Fruit fly (Drosophila melanogaster): ENCODE results near the gene Fur1.
A peak's percentile ranks its signal among the peaks of the same experiment; 100 is the strongest.

Gene Fur1

dm6 chr3R:25482463-25483173 lies 9.8 kb upstream of the Fur1 start, which contains the start of the genes XNP, CG42488 and CG5116 (continued):
- TF ChIP-seq CG1647 (GFP tag; optimal IDR thresholded peaks at IDR 0.05) (no peak), Hr51 (GFP tag; optimal IDR thresholded peaks at IDR 0.05) (peak in 1 of 2 experiments; percentile 58), rib (GFP tag; IDR thresholded peaks at IDR 0.05) (peak; percentile 66; the same call in 1 of the 2 replicates), D (optimal IDR thresholded peaks at IDR 0.05) (no peak), D (GFP tag; optimal IDR thresholded peaks at IDR 0.05) (no peak), Fer1 (GFP tag; optimal IDR thresholded peaks at IDR 0.05) (peak; percentile 45), Hmr (GFP tag; optimal IDR thresholded peaks at IDR 0.05) (no peak), Lpt (GFP tag; optimal IDR thresholded peaks at IDR 0.05) (no peak), CG2199 (GFP tag; IDR thresholded peaks at IDR 0.05) (no peak), corto (GFP tag; optimal IDR thresholded peaks at IDR 0.05) (no peak), dimm (GFP tag; IDR thresholded peaks at IDR 0.05) (no peak), sc (optimal IDR thresholded peaks at IDR 0.05) (no peak), sc (GFP tag; optimal IDR thresholded peaks at IDR 0.05) (no peak), Lhr (GFP tag; optimal IDR thresholded peaks at IDR 0.05) (no peak), CG11085 (GFP tag; IDR thresholded peaks at IDR 0.05) (no peak), CG3163 (GFP tag; optimal IDR thresholded peaks at IDR 0.05) (peak; percentile 7), CG4617 (GFP tag; optimal IDR thresholded peaks at IDR 0.05; ENCODE audit: borderline replicate concordance) (peak; percentile 48), CG4820 (GFP tag; optimal IDR thresholded peaks at IDR 0.05) (peak; percentile 9), CG10543 (GFP tag; optimal IDR thresholded peaks at IDR 0.05) (peak; percentile 72), MBD-R2 (GFP tag; IDR thresholded peaks at IDR 0.05) (peak; percentile 82), CG18599 (GFP tag; optimal IDR thresholded peaks at IDR 0.05) (no peak), sens (GFP tag) (peak; percentile 92), salm (tag; optimal IDR thresholded peaks at IDR 0.05) (no peak), ERR (GFP tag; optimal IDR thresholded peaks at IDR 0.05) (no peak), run (tag; optimal IDR thresholded peaks at IDR 0.05) (no peak), tio (GFP tag; optimal IDR thresholded peaks at IDR 0.05) (no peak), CG11723 (GFP tag; optimal IDR thresholded peaks at IDR 0.05) (no peak), ssp (GFP tag; IDR thresholded peaks at IDR 0.05) (0 out of 2 replicates have a peak, but pooled peaks have one; percentile 46), Jarid2 (GFP tag; optimal IDR thresholded peaks at IDR 0.05) (no peak), CG11456 (GFP tag; IDR thresholded peaks at IDR 0.05) (peak; percentile 65; the same call in 1 of the 3 replicates), gce (GFP tag; IDR thresholded peaks at IDR 0.05) (no peak), Sry-δ (GFP tag; optimal IDR thresholded peaks at IDR 0.05) (peak; percentile 77), sna (GFP tag; IDR thresholded peaks at IDR 0.05; ENCODE audit: partially characterized antibody) (peak; percentile 99), grn (GFP tag; optimal IDR thresholded peaks at IDR 0.05) (no peak), dmrt11E (tag; optimal IDR thresholded peaks at IDR 0.05) (peak; percentile 48), Med (GFP tag) (peak; percentile 91), Vsx1 (GFP tag; optimal IDR thresholded peaks at IDR 0.05) (peak; percentile 86), Hr39 (optimal IDR thresholded peaks at IDR 0.05) (no peak), CG7839 (tag; optimal IDR thresholded peaks at IDR 0.05) (no peak), CG17802 (tag; optimal IDR thresholded peaks at IDR 0.05) (no peak), CG13296 (GFP tag; optimal IDR thresholded peaks at IDR 0.05) (peak; percentile 30), CG17328 (GFP tag; IDR thresholded peaks at IDR 0.05) (peak; percentile 37; the same call in 1 of the 2 replicates), CG3995 (GFP tag; optimal IDR thresholded peaks at IDR 0.05) (no peak), ac (GFP tag; optimal IDR thresholded peaks at IDR 0.05) (no peak), bab2 (GFP tag; optimal IDR thresholded peaks at IDR 0.05) (peak; percentile 11), Atf-2 (GFP tag; optimal IDR thresholded peaks at IDR 0.05) (no peak), pzg (GFP tag; optimal IDR thresholded peaks at IDR 0.05) (peak; percentile 72), CG2129 (GFP tag; IDR thresholded peaks at IDR 0.05; ENCODE audit: partially characterized antibody) (peak; percentile 99), ara (GFP tag; IDR thresholded peaks at IDR 0.05) (no peak), pho (GFP tag; optimal IDR thresholded peaks at IDR 0.05) (peak; percentile 36), stc (GFP tag; IDR thresholded peaks at IDR 0.05) (no peak)
